Worm (Caenorhabditis elegans) whole organism, young adult: Measurements from ENCODE around the gene fut-5.
"Not testable (repeated sequence)": the region's sequence is repeated elsewhere in the genome, so short reads cannot be mapped to it uniquely, and the experiment has no call there.

ENCODE experiments used
- C06A6.2 ChIP-seq: fragments of 200-800 bp; sonication (Bioruptor generic); conservative IDR thresholded peaks from 2 replicates; pipeline ENCODE4 v1.3.6; 2022; ENCODE audit warnings: missing genetic modification characterization, missing compliant biosample characterization
- C17E4.6 ChIP-seq: fragments of 200-800 bp; sonication (Bioruptor generic); IDR thresholded peaks from 2 replicates; pipeline ENCODE4 v1.3.6; 2022; ENCODE audit warnings: missing genetic modification reagents, missing genetic modification characterization, missing compliant biosample characterization
- D2030.7 ChIP-seq: fragments of 200-800 bp; sonication (Bioruptor generic); IDR thresholded peaks from 2 replicates; pipeline ENCODE4 v1.3.6; 2022; ENCODE audit warnings: missing genetic modification reagents, missing genetic modification characterization, missing compliant biosample characterization
- F23B12.7 ChIP-seq: sonication (generic microtip); optimal IDR thresholded peaks from 2 replicates; lab custom pipeline; 2017; ENCODE audit warnings: missing genetic modification characterization, mild to moderate bottlenecking, missing compliant biosample characterization, antibody characterized with exemption, moderate library complexity; ENCODE audit not compliant: insufficient read depth
- F33H1.4 ChIP-seq: fragments of 200-800 bp; sonication (Bioruptor generic); IDR thresholded peaks from 2 replicates; pipeline ENCODE4 v1.3.6; 2022; ENCODE audit warnings: missing genetic modification reagents, missing genetic modification characterization, missing compliant biosample characterization
- F49E8.2 ChIP-seq: sonication (generic microtip); optimal IDR thresholded peaks from 3 replicates; lab custom pipeline; 2017; ENCODE audit warnings: missing genetic modification characterization, mild to moderate bottlenecking, missing compliant biosample characterization, antibody characterized with exemption, moderate library complexity; ENCODE audit not compliant: insufficient read depth
- T26A5.8 ChIP-seq: sonication (generic microtip); optimal IDR thresholded peaks from 2 replicates; lab custom pipeline; 2016; ENCODE audit warnings: missing genetic modification characterization, missing compliant biosample characterization
- Y53G8AR.9 ChIP-seq: fragments of 200-800 bp; sonication (Bioruptor generic); conservative IDR thresholded peaks from 2 replicates; pipeline ENCODE4 v1.3.6; 2022; ENCODE audit warnings: missing genetic modification reagents, missing genetic modification characterization, missing compliant biosample characterization
- ZK185.1 ChIP-seq: sonication (generic microtip); optimal IDR thresholded peaks from 2 replicates; lab custom pipeline; 2016; ENCODE audit warnings: mild to moderate bottlenecking, missing genetic modification characterization, missing compliant biosample characterization; ENCODE audit not compliant: poor library complexity, severe bottlenecking
- aptf-2 ChIP-seq: fragments of 200-800 bp; sonication (Bioruptor generic); conservative IDR thresholded peaks from 2 replicates; pipeline ENCODE4 v1.3.6; 2022; ENCODE audit warnings: missing genetic modification reagents, missing genetic modification characterization, missing compliant biosample characterization
- aptf-3 ChIP-seq: fragments of 200-800 bp; sonication (Bioruptor generic); IDR thresholded peaks from 2 replicates; pipeline ENCODE4 v1.3.6; 2022; ENCODE audit warnings: missing genetic modification characterization, missing compliant biosample characterization
- attf-3 ChIP-seq: fragments of 200-800 bp; sonication (Bioruptor generic); conservative IDR thresholded peaks from 2 replicates; pipeline ENCODE4 v1.3.6; 2022; ENCODE audit warnings: missing genetic modification reagents, missing genetic modification characterization, missing compliant biosample characterization
- attf-5 ChIP-seq: fragments of 200-800 bp; sonication (Bioruptor generic); optimal IDR thresholded peaks from 2 replicates; lab custom pipeline; 2018; ENCODE audit warnings: mild to moderate bottlenecking, missing genetic modification characterization, missing compliant biosample characterization
- attf-6 ChIP-seq: fragments of 200-800 bp; sonication (Bioruptor generic); IDR thresholded peaks from 2 replicates; pipeline ENCODE4 v1.3.6; 2022; ENCODE audit warnings: missing genetic modification reagents, missing genetic modification characterization, missing compliant biosample characterization
- bed-2 ChIP-seq: fragments of 200-800 bp; sonication (Bioruptor generic); IDR thresholded peaks from 2 replicates; pipeline ENCODE4 v1.3.6; 2022; ENCODE audit warnings: missing genetic modification reagents, missing genetic modification characterization, missing compliant biosample characterization
- cebp-1 ChIP-seq, 2 experiments: fragments of 200-800 bp in 1 of 2; sonication (Bioruptor generic) in 1 of 2; sonication (generic microtip) in 1 of 2; IDR thresholded peaks in 1 of 2; optimal IDR thresholded peaks in 1 of 2; 2 replicates each; pipeline versions ENCODE4 v1.3.6 to Lab custom; 2017 to 2022; ENCODE audit warnings: missing compliant biosample characterization in 2 of 2, missing genetic modification characterization in 2 of 2, mild to moderate bottlenecking in 1 of 2, missing genetic modification reagents in 1 of 2, moderate library complexity in 1 of 2
- dpl-1 ChIP-seq: fragments of 150-350 bp; optimal IDR thresholded peaks from 2 replicates; lab custom pipeline; 2014; ENCODE audit warnings: missing biosample characterization, missing genetic modification reagents, missing genetic modification characterization
- egl-18 ChIP-seq: fragments of 200-800 bp; sonication (Bioruptor generic); IDR thresholded peaks from 2 replicates; pipeline ENCODE4 v1.3.6; 2022; ENCODE audit warnings: missing genetic modification reagents, missing genetic modification characterization, missing compliant biosample characterization
- hlh-12 ChIP-seq: sonication (generic microtip); optimal IDR thresholded peaks from 2 replicates; lab custom pipeline; 2016; ENCODE audit warnings: missing genetic modification characterization, missing compliant biosample characterization
- hmg-20 ChIP-seq: fragments of 200-800 bp; sonication (Bioruptor generic); IDR thresholded peaks from 2 replicates; pipeline ENCODE4 v1.3.6; 2022; ENCODE audit warnings: missing genetic modification reagents, missing genetic modification characterization, missing compliant biosample characterization
- hrde-1 ChIP-seq: sonication (generic microtip); optimal IDR thresholded peaks from 2 replicates; lab custom pipeline; 2016; ENCODE audit warnings: missing genetic modification characterization, mild to moderate bottlenecking, missing compliant biosample characterization, moderate library complexity, missing genotype, missing genetic modification reagents, borderline replicate concordance
- hsf-1 ChIP-seq: fragments of 200-800 bp; sonication (Bioruptor generic); IDR thresholded peaks from 2 replicates; pipeline ENCODE4 v1.3.6; 2022; ENCODE audit warnings: missing genetic modification reagents, missing genetic modification characterization, missing compliant biosample characterization
- let-607 ChIP-seq, 2 experiments: fragments of 200-800 bp in 1 of 2; sonication (Bioruptor generic) in 1 of 2; sonication (generic microtip) in 1 of 2; optimal IDR thresholded peaks; 2 replicates each; lab custom pipeline; 2016 to 2018; ENCODE audit warnings: mild to moderate bottlenecking in 2 of 2, missing compliant biosample characterization in 2 of 2, missing genetic modification characterization in 2 of 2, moderate library complexity in 2 of 2, missing genotype in 1 of 2
- lin-26 ChIP-seq: fragments of 200-800 bp; sonication (Bioruptor generic); IDR thresholded peaks from 2 replicates; pipeline ENCODE4 v1.3.6; 2022; ENCODE audit warnings: missing genetic modification reagents, missing genetic modification characterization, missing compliant biosample characterization
- lin-35 ChIP-seq, 3 experiments: fragments of 150-350 bp in 2 of 3; sonication (generic microtip) in 1 of 3; optimal IDR thresholded peaks; 2 replicates each; lab custom pipeline; 2014 to 2018; ENCODE audit warnings: missing biosample characterization in 3 of 3, missing genetic modification characterization in 3 of 3, missing genetic modification reagents in 3 of 3
- madf-10 ChIP-seq: sonication (generic microtip); optimal IDR thresholded peaks from 2 replicates; lab custom pipeline; 2016; ENCODE audit warnings: mild to moderate bottlenecking, missing genetic modification characterization, missing compliant biosample characterization
- madf-8 ChIP-seq: fragments of 200-800 bp; sonication (Bioruptor generic); conservative IDR thresholded peaks from 2 replicates; pipeline ENCODE4 v1.3.6; 2022; ENCODE audit warnings: missing genetic modification reagents, missing genetic modification characterization, missing compliant biosample characterization
- pbrm-1 ChIP-seq: fragments of 200-800 bp; sonication (Bioruptor generic); IDR thresholded peaks from 2 replicates; pipeline ENCODE4 v1.3.6; 2022; ENCODE audit warnings: missing genetic modification reagents, missing genetic modification characterization, missing compliant biosample characterization
- pha-4 ChIP-seq: fragments of 150-350 bp; sonication (generic microtip); optimal IDR thresholded peaks from 2 replicates; lab custom pipeline; 2014; ENCODE audit warnings: missing biosample characterization, missing genetic modification reagents, missing genetic modification characterization
- rcor-1 ChIP-seq: fragments of 200-800 bp; sonication (Bioruptor generic); IDR thresholded peaks from 2 replicates; pipeline ENCODE4 v1.3.6; 2022; ENCODE audit warnings: missing genetic modification reagents, missing genetic modification characterization, missing compliant biosample characterization
- repo-1 ChIP-seq: sonication (generic microtip); optimal IDR thresholded peaks from 2 replicates; lab custom pipeline; 2017; ENCODE audit warnings: mild to moderate bottlenecking, missing genetic modification characterization, missing compliant biosample characterization
- rpc-1 ChIP-seq, 2 experiments: fragments of 150-350 bp in 1 of 2; sonication (generic microtip) in 1 of 2; optimal IDR thresholded peaks; 2 replicates each; lab custom pipeline; 2014 to 2018; ENCODE audit warnings: missing biosample characterization in 1 of 2, missing genetic modification characterization in 1 of 2, missing genetic modification reagents in 1 of 2, missing genotype in 1 of 2
- snpc-1.1 ChIP-seq: sonication (generic microtip); optimal IDR thresholded peaks from 2 replicates; lab custom pipeline; 2017; ENCODE audit warnings: missing genetic modification characterization, mild to moderate bottlenecking, missing compliant biosample characterization, antibody characterized with exemption, moderate library complexity, missing genotype, missing genetic modification reagents; ENCODE audit not compliant: insufficient read depth
- snpc-1.3 ChIP-seq: sonication (generic microtip); optimal IDR thresholded peaks from 2 replicates; lab custom pipeline; 2017; ENCODE audit warnings: missing genetic modification characterization, mild to moderate bottlenecking, missing compliant biosample characterization, antibody characterized with exemption, moderate library complexity, missing genotype, missing genetic modification reagents; ENCODE audit not compliant: insufficient read depth
- snpc-3.4 ChIP-seq: sonication (generic microtip); optimal IDR thresholded peaks from 2 replicates; lab custom pipeline; 2017; ENCODE audit warnings: missing genetic modification characterization, mild to moderate bottlenecking, missing compliant biosample characterization, antibody characterized with exemption, moderate library complexity, missing genotype, missing genetic modification reagents
- snpc-4 ChIP-seq, 5 experiments: fragments of 150-350 bp in 1 of 5; sonication (generic microtip) in 4 of 5; optimal IDR thresholded peaks; 2 replicates each; lab custom pipeline; 2014 to 2018; ENCODE audit warnings: missing genetic modification characterization in 5 of 5, missing biosample characterization in 3 of 5, antibody characterized with exemption in 2 of 5, mild to moderate bottlenecking in 2 of 5, missing compliant biosample characterization in 2 of 5, missing genotype in 2 of 5, moderate library complexity in 2 of 5, missing genetic modification reagents in 1 of 5
- tbp1 ChIP-seq: fragments of 200-800 bp; sonication (Bioruptor generic); optimal IDR thresholded peaks from 2 replicates; lab custom pipeline; 2018; ENCODE audit warnings: mild to moderate bottlenecking, missing genetic modification characterization, missing compliant biosample characterization
- unc-130 ChIP-seq: sonication (generic microtip); optimal IDR thresholded peaks from 2 replicates; lab custom pipeline; 2016; ENCODE audit warnings: missing genetic modification reagents, missing genetic modification characterization, missing compliant biosample characterization
- ztf-25 ChIP-seq: fragments of 200-800 bp; sonication (Bioruptor generic); IDR thresholded peaks from 2 replicates; pipeline ENCODE4 v1.3.6; 2022; ENCODE audit warnings: missing genetic modification reagents, missing genetic modification characterization, missing compliant biosample characterization
- ztf-26 ChIP-seq: sonication (generic microtip); optimal IDR thresholded peaks from 2 replicates; lab custom pipeline; 2017; ENCODE audit warnings: missing genetic modification characterization, missing compliant biosample characterization
- ztf-28 ChIP-seq: fragments of 200-800 bp; sonication (Bioruptor generic); IDR thresholded peaks from 2 replicates; pipeline ENCODE4 v1.3.6; 2022; ENCODE audit warnings: missing genetic modification reagents, missing genetic modification characterization, missing compliant biosample characterization

fut-5 gene

ce11 chrII:4701482-4702119, 34.1 kb upstream of the fut-5 start, which contains the start of gene unc-85 (continued):
- TF ChIP-seq egl-18 (GFP tag; lab: Robert Waterston, UW) (0 out of 2 replicates have a peak, but pooled peaks have one; percentile 52), snpc-1.3 (peak; percentile 36), F33H1.4 (GFP tag; lab: Robert Waterston, UW) (peak; percentile 96), ztf-26 (tag; lab: Kevin White, UChicago) (peak; percentile 60), bed-2 (GFP tag; lab: Robert Waterston, UW) (peak; percentile 94), C17E4.6 (GFP tag; lab: Robert Waterston, UW) (peak; percentile 98), let-607 (tag; optimal IDR thresholded peaks at IDR 0.05; lab: Kevin White, UChicago) (peak in 1 of 2 experiments; percentile 74), rcor-1 (peak; percentile 96), ZK185.1 (peak; percentile 32), aptf-2 (GFP tag; lab: Robert Waterston, UW) (peak; percentile 77), attf-3 (peak; percentile 84), cebp-1 (GFP tag; IDR thresholded peaks at IDR 0.05; lab: Robert Waterston, UW) (peak; percentile 78), cebp-1 (tag; optimal IDR thresholded peaks at IDR 0.05; lab: Kevin White, UChicago) (peak; percentile 79), F23B12.7 (peak; percentile 45), C06A6.2 (peak; percentile 98), ztf-28 (GFP tag; lab: Robert Waterston, UW) (peak; percentile 98), attf-5 (GFP tag; lab: Kevin White, UChicago) (peak; percentile 90), hmg-20 (GFP tag; lab: Robert Waterston, UW) (peak; percentile 74; the same call in 1 of the 2 replicates), hrde-1 (tag; lab: Kevin White, UChicago) (peak; percentile 11), madf-10 (tag; lab: Kevin White, UChicago) (peak; percentile 44), Y53G8AR.9 (GFP tag; lab: Robert Waterston, UW) (peak; percentile 94), lin-26 (GFP tag; lab: Robert Waterston, UW) (peak; percentile 79), rpc-1 (optimal IDR thresholded peaks at IDR 0.05; lab: Kevin White, UChicago) (peak; percentile 35), F49E8.2 (tag; lab: Kevin White, UChicago) (peak; percentile 87), unc-130 (GFP tag; lab: Kevin White, UChicago) (peak; percentile 56), aptf-3 (GFP tag; lab: Robert Waterston, UW) (0 out of 2 replicates have a peak, but pooled peaks have one; percentile 53), attf-6 (GFP tag; lab: Robert Waterston, UW) (peak; percentile 77), lin-35 (GFP tag; optimal IDR thresholded peaks at IDR 0.05; lab: Kevin White, UChicago) (peak; percentile 54 to 70 (median 60)), ztf-25 (peak; percentile 93), pbrm-1 (GFP tag; lab: Robert Waterston, UW) (peak; percentile 93)
- not testable (repeated sequence) for TF ChIP-seq rpc-1 (tag; optimal IDR thresholded peaks at IDR 0.05; lab: Kevin White, UChicago)

- peak; percentile 43 for TF ChIP-seq snpc-3.4 (tag; lab: Kevin White, UChicago)
- TF ChIP-seq madf-8 (GFP tag; lab: Robert Waterston, UW): peak; percentile 46
- TF ChIP-seq D2030.7: peak; percentile 61
- no peak for TF ChIP-seq attf-5 (GFP tag; lab: Kevin White, UChicago)
- no peak for TF ChIP-seq repo-1 (tag; lab: Kevin White, UChicago)
- TF ChIP-seq tbp1 (GFP tag; lab: Kevin White, UChicago): peak; percentile 19
- peak; percentile 29 for TF ChIP-seq snpc-4 (GFP tag; optimal IDR thresholded peaks at IDR 0.05; lab: Kevin White, UChicago)
- TF ChIP-seq snpc-4 (tag; optimal IDR thresholded peaks at IDR 0.05; lab: Kevin White, UChicago): peak in 2 of 4 experiments; percentile 24 to 57
- TF ChIP-seq F49E8.2 (tag; lab: Kevin White, UChicago): peak; percentile 49
- TF ChIP-seq hlh-12 (tag; lab: Kevin White, UChicago): no peak
- TF ChIP-seq dpl-1 (GFP tag; lab: Kevin White, UChicago): peak; percentile 22
- peak; percentile 2 for TF ChIP-seq snpc-1.1
- TF ChIP-seq hsf-1: no peak
- TF ChIP-seq cebp-1 (GFP tag; IDR thresholded peaks at IDR 0.05; lab: Robert Waterston, UW): no peak
- TF ChIP-seq cebp-1 (tag; optimal IDR thresholded peaks at IDR 0.05; lab: Kevin White, UChicago): peak; percentile 12
- TF ChIP-seq F33H1.4 (GFP tag; lab: Robert Waterston, UW): peak; percentile 92
- TF ChIP-seq let-607 (tag; optimal IDR thresholded peaks at IDR 0.05; lab: Kevin White, UChicago): peak in 1 of 2 experiments; percentile 4
- TF ChIP-seq pha-4: peak; percentile 54
- no peak for TF ChIP-seq T26A5.8 (tag; lab: Kevin White, UChicago)
- peak; percentile 25 for TF ChIP-seq rpc-1 (optimal IDR thresholded peaks at IDR 0.05; lab: Kevin White, UChicago)
- no peak for TF ChIP-seq rpc-1 (tag; optimal IDR thresholded peaks at IDR 0.05; lab: Kevin White, UChicago)
Observed at ce11 chrII:4698266-4698771, 30.8 kb upstream of the fut-5 start, which contains the start of the genes rpn-5 and scc-1. Gene rpn-5, minus strand, starts transcription at chrII:4698427. Gene scc-1, plus strand, starts transcription at chrII:4698721.
